Fruit fly (Drosophila melanogaster) Kc167 (cell line): Measurements from ENCODE around the gene CG9682.

Source experiments
- Sin3A ChIP-seq: fragments of >200 bp; optimal IDR thresholded peaks from 2 replicates; lab custom pipeline; 2018; ENCODE audit warnings: missing external identifiers
- h ChIP-seq: fragments of >200 bp; optimal IDR thresholded peaks from 3 replicates; lab custom pipeline; 2018; ENCODE audit warnings: missing external identifiers
- insv ChIP-seq: fragments of >200 bp; optimal IDR thresholded peaks from 3 replicates; lab custom pipeline; 2018; ENCODE audit warnings: missing external identifiers
- psq ChIP-seq: fragments of >200 bp; optimal IDR thresholded peaks from 2 replicates; lab custom pipeline; 2017; ENCODE audit warnings: missing external identifiers

- TF ChIP-seq Sin3A (no peak), h (lab: Kevin White, UChicago) (no peak), insv (lab: Kevin White, UChicago) (no peak), psq (lab: Kevin White, UChicago) (no peak)
These were observed 13.0 kb downstream of the CG9682 start for dm6 chr3R:30263708-30264107.
